Fruit fly (Drosophila melanogaster) Kc167 (cell line): ENCODE measurements around the gene CG33281.

Source experiments
- psq ChIP-seq: fragments of >200 bp; optimal IDR thresholded peaks from 2 replicates; lab custom pipeline; 2017; ENCODE audit warnings: missing external identifiers
- ttk ChIP-seq: sonication (Bioruptor generic); optimal IDR thresholded peaks from 2 replicates; lab custom pipeline; 2017; ENCODE audit warnings: missing external identifiers

DNA sequence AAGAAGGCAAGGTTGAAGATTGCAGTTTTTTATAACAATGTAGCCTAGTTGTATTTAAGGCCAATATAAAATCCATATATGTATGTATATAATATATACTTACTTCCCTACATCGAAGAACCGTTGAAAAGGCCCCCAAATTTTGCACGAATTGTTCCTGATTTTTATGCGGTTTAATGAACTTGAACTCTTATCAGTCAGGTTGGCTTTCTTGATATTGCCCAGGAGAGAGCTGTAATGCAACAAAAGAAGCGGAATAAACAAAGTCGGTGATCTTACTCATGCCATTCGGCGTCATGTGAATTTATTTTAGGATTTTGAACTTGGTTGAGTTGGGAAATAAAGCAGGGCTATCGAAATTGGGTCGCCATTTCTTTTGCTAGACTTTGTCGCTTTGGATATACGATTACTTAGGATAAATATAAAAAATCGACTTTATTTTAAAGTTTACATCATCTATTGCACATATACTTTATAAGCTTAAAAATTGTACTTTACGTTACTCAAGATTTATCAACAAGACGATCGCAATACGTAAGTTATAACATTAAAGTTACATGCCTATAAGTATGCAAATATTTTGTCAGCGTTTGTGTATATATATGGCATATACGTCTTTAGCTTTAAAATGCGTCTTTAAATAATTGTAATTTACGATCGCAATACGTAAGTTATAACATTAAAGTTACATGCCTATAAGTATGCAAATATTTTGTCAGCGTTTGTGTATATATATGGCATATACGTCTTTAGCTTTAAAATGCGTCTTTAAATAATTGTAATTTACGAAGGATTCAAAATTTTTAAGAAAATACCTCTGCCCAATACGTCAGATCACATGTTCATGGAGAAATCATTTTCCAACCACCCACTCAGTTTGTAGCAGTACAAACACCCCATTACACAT, 33.0 kb downstream of the CG33281 start, which contains the start of gene CG8838:
- TF ChIP-seq psq = no peak
- no peak for TF ChIP-seq ttk (lab: Kevin White, UChicago)
